Worm (Caenorhabditis elegans): ENCODE data around the gene K07H8.7.

DNA sequence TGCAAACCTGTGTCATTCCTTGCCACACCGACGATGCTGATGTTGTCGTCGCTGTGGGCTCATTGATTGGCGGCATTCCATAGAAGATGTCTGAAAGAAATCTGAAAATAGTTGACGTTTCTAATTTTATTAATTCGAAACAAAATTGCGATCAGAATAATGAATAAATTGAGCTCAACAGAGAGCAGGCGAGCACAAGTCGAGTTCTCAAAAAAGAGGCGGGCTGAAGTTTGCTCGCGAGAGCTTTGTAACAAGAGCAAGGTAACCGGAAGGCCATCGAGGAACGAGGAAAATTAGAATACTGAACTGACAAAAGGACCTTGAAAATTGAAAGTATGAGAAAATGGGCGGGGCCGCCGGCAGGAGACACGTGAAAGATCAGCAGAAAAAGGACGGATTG, 23.3 kb downstream of the K07H8.7 start, which contains the start of gene nhr-66:
- TF ChIP-seq aly-2 (tag; optimal IDR thresholded peaks at IDR 0.05) = no peak
- TF ChIP-seq ztf-4 (tag; optimal IDR thresholded peaks at IDR 0.05) = no peak
- TF ChIP-seq pqm-1 (tag; optimal IDR thresholded peaks at IDR 0.05) = no peak
- TF ChIP-seq lin-39 (tag; optimal IDR thresholded peaks at IDR 0.05) = no peak
- TF ChIP-seq nhr-77 (tag; optimal IDR thresholded peaks at IDR 0.05) = no peak
- TF ChIP-seq skn-1 (tag; optimal IDR thresholded peaks at IDR 0.05) = no peak
- no peak for TF ChIP-seq ama-1 (optimal IDR thresholded peaks at IDR 0.05)
- TF ChIP-seq elt-3 (tag; optimal IDR thresholded peaks at IDR 0.05) = no peak
- no peak for TF ChIP-seq nhr-76 (tag; optimal IDR thresholded peaks at IDR 0.05)
- TF ChIP-seq nhr-67 (tag; optimal IDR thresholded peaks at IDR 0.05) = no peak
